Worm (Caenorhabditis elegans): ENCODE results near the gene syx-5.

DNA sequence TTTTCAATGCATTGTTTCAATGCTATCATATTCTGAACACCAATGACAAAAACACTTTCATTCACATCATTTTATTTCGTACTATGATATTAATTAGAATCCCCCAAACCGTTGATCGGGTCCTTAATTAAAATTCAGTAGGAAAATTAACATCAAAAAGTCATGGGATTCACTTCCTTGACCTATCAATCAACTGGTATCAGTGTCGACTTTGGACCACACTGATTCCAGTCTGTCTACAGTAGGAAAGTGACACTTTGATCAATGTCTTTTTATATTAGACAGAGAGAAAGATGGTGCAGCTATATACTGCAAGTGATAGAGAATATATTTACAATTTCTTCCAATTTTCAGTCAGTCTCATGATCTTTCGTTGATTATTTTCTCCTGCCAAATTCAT, 31.6 kb downstream of the syx-5 start:
- TF ChIP-seq hmg-4 (GFP tag; optimal IDR thresholded peaks at IDR 0.05) (no peak), tra-4 (tag; optimal IDR thresholded peaks at IDR 0.05) (no peak), aly-1 (tag; optimal IDR thresholded peaks at IDR 0.05) (no peak), ama-1 (optimal IDR thresholded peaks at IDR 0.05) (no peak), ceh-36 (tag; optimal IDR thresholded peaks at IDR 0.05) (no peak)

All from whole organism, early embryonic.